Worm (Caenorhabditis elegans) whole organism, early embryonic: Measurements from ENCODE around the gene cest-3.

Experiments used
- aly-1 ChIP-seq: sonication (generic microtip); optimal IDR thresholded peaks from 2 replicates; lab custom pipeline; 2016; ENCODE audit warnings: missing genetic modification characterization, missing compliant biosample characterization
- ama-1 ChIP-seq: fragments of 150-350 bp; optimal IDR thresholded peaks from 2 replicates; lab custom pipeline; 2014
- ceh-13 ChIP-seq: fragments of 200-800 bp; sonication (Bioruptor generic); optimal IDR thresholded peaks from 2 replicates; lab custom pipeline; 2018; ENCODE audit warnings: mild to moderate bottlenecking, missing genetic modification characterization, missing compliant biosample characterization
- ets-7 ChIP-seq: sonication (generic microtip); optimal IDR thresholded peaks from 2 replicates; lab custom pipeline; 2016; ENCODE audit warnings: missing genotype, missing genetic modification characterization, missing compliant biosample characterization
- flt-1 ChIP-seq: fragments of 200-800 bp; sonication (Bioruptor generic); IDR thresholded peaks from 2 replicates; pipeline ENCODE4 v1.3.6; 2022; ENCODE audit warnings: missing genetic modification characterization, missing compliant biosample characterization
- scrt-1 ChIP-seq: fragments of 200-800 bp; sonication (Bioruptor generic); IDR thresholded peaks from 2 replicates; pipeline ENCODE4 v1.3.6; 2022; ENCODE audit warnings: missing genetic modification characterization, missing compliant biosample characterization
- sea-1 ChIP-seq: fragments of 200-800 bp; sonication (Bioruptor generic); conservative IDR thresholded peaks from 2 replicates; pipeline ENCODE4 v1.3.6; 2022; ENCODE audit warnings: missing genetic modification characterization, missing compliant biosample characterization
- tbx-11 ChIP-seq: fragments of 200-800 bp; sonication (Bioruptor generic); IDR thresholded peaks from 2 replicates; pipeline ENCODE4 v1.3.6; 2022; ENCODE audit warnings: missing genetic modification characterization, missing compliant biosample characterization
- tbx-37 ChIP-seq: fragments of 200-800 bp; sonication (Bioruptor generic); conservative IDR thresholded peaks from 2 replicates; pipeline ENCODE4 v1.3.6; 2022; ENCODE audit warnings: missing genetic modification reagents, missing genetic modification characterization, missing compliant biosample characterization
- tra-4 ChIP-seq: sonication (generic microtip); optimal IDR thresholded peaks from 2 replicates; lab custom pipeline; 2017; ENCODE audit warnings: missing genetic modification characterization, missing compliant biosample characterization

DNA sequence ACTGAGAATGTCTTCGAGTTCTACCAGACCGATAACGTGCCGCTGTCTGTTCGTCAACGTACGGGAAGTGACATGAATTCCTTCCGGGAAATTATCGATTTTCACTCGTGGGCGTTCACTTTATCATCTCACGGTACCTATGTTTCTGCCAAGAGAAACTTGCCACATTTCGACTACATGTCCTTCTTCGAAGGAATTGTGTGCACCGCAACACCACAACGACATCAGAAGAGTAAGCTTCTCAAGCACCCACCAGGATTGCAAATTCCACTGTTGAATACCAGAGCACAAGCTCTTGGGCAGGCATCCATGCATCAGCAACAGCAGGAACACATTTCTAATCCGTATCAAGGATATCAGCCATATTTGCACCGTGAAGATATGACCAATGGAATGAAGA is 42.7 kb downstream of the cest-3 start:
- TF ChIP-seq ama-1 (lab: Kevin White, UChicago) (no peak), scrt-1 (GFP tag; lab: Robert Waterston, UW) (no peak), tra-4 (tag; lab: Kevin White, UChicago) (no peak), tbx-37 (GFP tag; lab: Robert Waterston, UW) (no peak), aly-1 (tag; lab: Kevin White, UChicago) (no peak), tbx-11 (GFP tag; lab: Robert Waterston, UW) (no peak), ets-7 (tag; lab: Kevin White, UChicago) (no peak), ceh-13 (GFP tag; lab: Kevin White, UChicago) (no peak), sea-1 (no peak), flt-1 (no peak)
